Fruit fly (Drosophila melanogaster) whole organism, prepupa: Measurements from ENCODE around the gene PNUTS.
A peak's percentile ranks its signal among the peaks of the same experiment; 100 is the strongest.

ENCODE experiments used
- Blimp-1 ChIP-seq: fragments of 200-800 bp; sonication (Bioruptor generic); optimal IDR thresholded peaks from 3 replicates; lab custom pipeline; 2017; ENCODE audit warnings: missing biosample characterization, missing genetic modification characterization, mild to moderate bottlenecking, moderate library complexity, missing genetic modification reagents
- CG10669 ChIP-seq: fragments of 200-800 bp; sonication (Bioruptor generic); optimal IDR thresholded peaks from 3 replicates; lab custom pipeline; 2018; ENCODE audit warnings: missing biosample characterization, mild to moderate bottlenecking, missing genetic modification characterization, moderate library complexity
- CG11294 ChIP-seq: fragments of 200-800 bp; sonication (Bioruptor generic); IDR thresholded peaks from 2 replicates; pipeline ENCODE4 v1.3.6; 2022; ENCODE audit warnings: missing biosample characterization, missing genetic modification characterization
- CG11762 ChIP-seq: fragments of 200-800 bp; sonication (Bioruptor generic); optimal IDR thresholded peaks from 3 replicates; lab custom pipeline; 2016; ENCODE audit warnings: missing biosample characterization, missing genetic modification characterization; ENCODE audit not compliant: insufficient read depth
- CG11902 ChIP-seq: fragments of 200-800 bp; sonication (Bioruptor generic); optimal IDR thresholded peaks from 3 replicates; lab custom pipeline; 2016; ENCODE audit warnings: missing biosample characterization, missing genetic modification characterization
- CG15336 ChIP-seq: fragments of 200-800 bp; sonication (Bioruptor generic); IDR thresholded peaks from 2 replicates; pipeline ENCODE4 v1.3.6; 2022; ENCODE audit warnings: missing biosample characterization, missing genetic modification characterization
- CG16779 ChIP-seq: fragments of 200-800 bp; sonication (Bioruptor generic); optimal IDR thresholded peaks from 3 replicates; lab custom pipeline; 2017; ENCODE audit warnings: missing biosample characterization, mild to moderate bottlenecking, missing genetic modification characterization
- CG3032 ChIP-seq: fragments of 200-800 bp; optimal IDR thresholded peaks from 2 replicates; lab custom pipeline; 2019; ENCODE audit warnings: missing biosample characterization, mild to moderate bottlenecking, missing genetic modification characterization, moderate library complexity
- CG31627 ChIP-seq: fragments of 200-800 bp; sonication (Bioruptor generic); optimal IDR thresholded peaks from 3 replicates; lab custom pipeline; 2016; ENCODE audit warnings: missing biosample characterization, missing genetic modification characterization
- CG32006 ChIP-seq: fragments of 200-800 bp; sonication (Bioruptor generic); optimal IDR thresholded peaks from 3 replicates; lab custom pipeline; 2017; ENCODE audit warnings: missing biosample characterization, mild to moderate bottlenecking, missing genetic modification characterization
- CG34406 ChIP-seq: fragments of 200-800 bp; sonication (Bioruptor generic); optimal IDR thresholded peaks from 3 replicates; lab custom pipeline; 2016; ENCODE audit warnings: missing biosample characterization, missing genetic modification characterization
- CG3919 ChIP-seq: fragments of 200-800 bp; sonication (Bioruptor generic); optimal IDR thresholded peaks from 3 replicates; lab custom pipeline; 2016; ENCODE audit warnings: missing biosample characterization, missing genetic modification characterization
- CG4318 ChIP-seq: fragments of 200-800 bp; sonication (Bioruptor generic); optimal IDR thresholded peaks from 3 replicates; lab custom pipeline; 2017; ENCODE audit warnings: missing biosample characterization, mild to moderate bottlenecking, missing genetic modification characterization
- CG6163 ChIP-seq: fragments of 200-800 bp; sonication (Bioruptor generic); IDR thresholded peaks from 3 replicates; pipeline ENCODE4 v1.3.6; 2022; ENCODE audit warnings: missing biosample characterization, missing genetic modification characterization
- CG6276 ChIP-seq: fragments of 200-800 bp; sonication (Bioruptor generic); optimal IDR thresholded peaks from 2 replicates; lab custom pipeline; 2017; ENCODE audit warnings: missing biosample characterization, mild to moderate bottlenecking, missing genetic modification characterization
- CG6808 ChIP-seq: fragments of 200-800 bp; sonication (Bioruptor generic); optimal IDR thresholded peaks from 3 replicates; lab custom pipeline; 2017; ENCODE audit warnings: missing biosample characterization, missing genetic modification characterization, mild to moderate bottlenecking, moderate library complexity, missing genetic modification reagents
- CG8119 ChIP-seq: fragments of 200-800 bp; sonication (Bioruptor generic); IDR thresholded peaks from 3 replicates; pipeline ENCODE4 v1.3.6; 2022; ENCODE audit warnings: missing biosample characterization, missing genetic modification characterization
- CG8632 ChIP-seq: fragments of 200-800 bp; sonication (Bioruptor generic); optimal IDR thresholded peaks from 3 replicates; lab custom pipeline; 2016; ENCODE audit warnings: missing biosample characterization, missing genetic modification characterization
- CG9139 ChIP-seq: fragments of 200-800 bp; sonication (Bioruptor generic); optimal IDR thresholded peaks from 3 replicates; lab custom pipeline; 2017; ENCODE audit warnings: missing biosample characterization, mild to moderate bottlenecking, missing genetic modification characterization
- Eip75B ChIP-seq: fragments of 200-800 bp; sonication (Bioruptor generic); optimal IDR thresholded peaks from 3 replicates; lab custom pipeline; 2016; ENCODE audit warnings: missing biosample characterization, missing genetic modification characterization
- Eip78C ChIP-seq: fragments of 200-800 bp; sonication (Bioruptor generic); peaks from one replicate; lab custom pipeline; 2016; ENCODE audit warnings: missing biosample characterization, missing genetic modification characterization
- Ets96B ChIP-seq: fragments of 200-800 bp; optimal IDR thresholded peaks from 2 replicates; lab custom pipeline; 2019; ENCODE audit warnings: missing biosample characterization, mild to moderate bottlenecking, missing genetic modification characterization, moderate library complexity
- Gug ChIP-seq: fragments of 200-800 bp; sonication (Bioruptor generic); IDR thresholded peaks from 2 replicates; pipeline ENCODE4 v1.3.6; 2022; ENCODE audit warnings: missing biosample characterization, missing genetic modification characterization
- Hr38 ChIP-seq: sonication (Bioruptor generic); optimal IDR thresholded peaks from 2 replicates; lab custom pipeline; 2016; ENCODE audit warnings: missing biosample characterization, missing genetic modification characterization
- Hr39 ChIP-seq: fragments of 200-800 bp; sonication (Bioruptor generic); optimal IDR thresholded peaks from 2 replicates; lab custom pipeline; 2016; ENCODE audit warnings: missing biosample characterization, missing genetic modification characterization
- Hr4 ChIP-seq: fragments of 200-800 bp; sonication (Bioruptor generic); optimal IDR thresholded peaks from 3 replicates; lab custom pipeline; 2016; ENCODE audit warnings: missing biosample characterization, missing genetic modification characterization
- Lpt ChIP-seq: fragments of 200-800 bp; sonication (Bioruptor generic); optimal IDR thresholded peaks from 3 replicates; lab custom pipeline; 2016; ENCODE audit warnings: missing biosample characterization, missing genetic modification characterization
- Met ChIP-seq: fragments of 200-800 bp; sonication (Bioruptor generic); optimal IDR thresholded peaks from 3 replicates; lab custom pipeline; 2016; ENCODE audit warnings: missing biosample characterization, missing genetic modification characterization
- OdsH ChIP-seq: fragments of 200-800 bp; sonication (Bioruptor generic); optimal IDR thresholded peaks from 3 replicates; lab custom pipeline; 2016; ENCODE audit warnings: missing biosample characterization, missing genetic modification characterization
- Smox ChIP-seq: fragments of 200-800 bp; sonication (Bioruptor generic); optimal IDR thresholded peaks from 3 replicates; lab custom pipeline; 2016; ENCODE audit warnings: missing biosample characterization, missing genetic modification characterization
- Sox14 ChIP-seq: fragments of 200-800 bp; sonication (Bioruptor generic); optimal IDR thresholded peaks from 3 replicates; lab custom pipeline; 2016; ENCODE audit warnings: missing biosample characterization, missing genetic modification characterization
- acj6 ChIP-seq: fragments of 200-800 bp; sonication (Bioruptor generic); optimal IDR thresholded peaks from 3 replicates; lab custom pipeline; 2016; ENCODE audit warnings: missing biosample characterization, missing genetic modification characterization
- cyc ChIP-seq: fragments of 200-800 bp; sonication (Bioruptor generic); optimal IDR thresholded peaks from 3 replicates; lab custom pipeline; 2016; ENCODE audit warnings: missing biosample characterization, missing genetic modification characterization
- dac ChIP-seq: fragments of 200-800 bp; sonication (Bioruptor generic); optimal IDR thresholded peaks from 2 replicates; lab custom pipeline; 2017; ENCODE audit warnings: missing biosample characterization, mild to moderate bottlenecking, missing genetic modification characterization
- dsx ChIP-seq: fragments of 200-800 bp; optimal IDR thresholded peaks from 3 replicates; lab custom pipeline; 2019; ENCODE audit warnings: missing biosample characterization, mild to moderate bottlenecking, missing genetic modification characterization, moderate library complexity; ENCODE audit not compliant: poor library complexity, severe bottlenecking
- eg ChIP-seq: fragments of 200-800 bp; sonication (Bioruptor generic); IDR thresholded peaks from 3 replicates; pipeline ENCODE4 v1.3.6; 2022; ENCODE audit warnings: missing biosample characterization, missing genetic modification characterization
- esn ChIP-seq: fragments of 200-800 bp; sonication (Bioruptor generic); optimal IDR thresholded peaks from 2 replicates; lab custom pipeline; 2016; ENCODE audit warnings: missing biosample characterization, mild to moderate bottlenecking, missing genetic modification characterization, moderate library complexity
- fd59A ChIP-seq: fragments of 200-800 bp; sonication (Bioruptor generic); optimal IDR thresholded peaks from 2 replicates; lab custom pipeline; 2017; ENCODE audit warnings: missing biosample characterization, mild to moderate bottlenecking, missing genetic modification characterization, missing genetic modification reagents
- fd85E ChIP-seq: fragments of 200-800 bp; sonication (Bioruptor generic); optimal IDR thresholded peaks from 3 replicates; lab custom pipeline; 2016; ENCODE audit warnings: missing biosample characterization, missing genetic modification characterization
- fkh ChIP-seq: fragments of 200-800 bp; sonication (Bioruptor generic); optimal IDR thresholded peaks from 3 replicates; lab custom pipeline; 2017; ENCODE audit warnings: missing biosample characterization, mild to moderate bottlenecking, missing genetic modification characterization, moderate library complexity
- pdm3 ChIP-seq: fragments of 200-800 bp; sonication (Bioruptor generic); optimal IDR thresholded peaks from 3 replicates; lab custom pipeline; 2016; ENCODE audit warnings: missing biosample characterization, missing genetic modification characterization
- ss ChIP-seq, 2 experiments: fragments of 200-800 bp; sonication (Bioruptor generic); optimal IDR thresholded peaks; 2 replicates in 1 of 2; 3 replicates in 1 of 2; lab custom pipeline; 2017 to 2018; ENCODE audit warnings: mild to moderate bottlenecking in 2 of 2, missing biosample characterization in 2 of 2, missing genetic modification characterization in 2 of 2, moderate library complexity in 1 of 2
- svp ChIP-seq: fragments of 200-800 bp; sonication (Bioruptor generic); peaks from one replicate; lab custom pipeline; 2016; ENCODE audit warnings: missing biosample characterization, missing genetic modification characterization
- topi ChIP-seq: fragments of 200-800 bp; sonication (Bioruptor generic); optimal IDR thresholded peaks from 3 replicates; lab custom pipeline; 2016; ENCODE audit warnings: missing biosample characterization, missing genetic modification characterization
- vri ChIP-seq: fragments of 200-800 bp; sonication (Bioruptor generic); optimal IDR thresholded peaks from 3 replicates; lab custom pipeline; 2016; ENCODE audit warnings: missing biosample characterization, mild to moderate bottlenecking, missing genetic modification characterization

The PNUTS gene

DNA sequence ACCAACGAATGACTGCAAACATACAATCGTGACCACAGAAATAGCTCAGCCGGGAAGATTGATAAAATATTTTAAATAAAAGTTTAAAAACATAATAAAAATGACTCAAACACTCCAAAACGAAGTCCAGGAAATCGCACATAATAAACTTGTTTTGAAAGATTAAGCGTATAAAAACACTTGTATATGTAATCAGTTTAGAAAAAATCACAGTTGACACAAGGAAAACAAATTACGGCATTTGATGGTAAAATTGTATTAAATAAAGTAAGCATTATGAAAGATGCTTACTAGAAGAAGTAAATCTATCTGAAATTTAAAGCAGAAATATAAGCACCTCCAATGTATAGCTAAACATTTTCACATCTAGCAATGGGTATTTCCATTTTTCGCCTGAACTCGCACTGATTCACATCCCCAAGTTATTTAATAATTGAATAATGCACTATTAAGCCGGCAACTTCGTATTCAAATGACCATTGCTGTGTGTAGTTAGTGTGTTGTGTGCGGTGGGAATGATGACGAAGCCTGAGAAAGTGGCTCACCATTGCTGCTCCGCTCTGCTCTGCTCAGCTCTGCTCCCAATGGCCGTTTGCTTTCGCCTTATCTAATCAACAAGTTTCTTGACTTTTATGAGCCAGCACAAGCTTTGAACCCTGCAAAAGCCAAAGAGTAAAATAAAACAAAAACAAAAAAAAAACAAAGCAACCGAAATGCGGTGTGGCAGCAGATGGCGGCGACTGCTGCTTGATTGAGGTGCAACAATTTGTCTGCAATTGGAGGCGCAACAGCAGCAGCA lies 22.9 kb upstream of the PNUTS start (continued):
- TF ChIP-seq acj6 (GFP tag; lab: Kevin White, UChicago) (peak; percentile 69), esn (GFP tag; lab: Kevin White, UChicago) (peak; percentile 63), CG3032 (tag; lab: Kevin White, UChicago) (peak; percentile 37), Eip78C (GFP tag; lab: Kevin White, UChicago) (peak; percentile 88), Smox (GFP tag; lab: Kevin White, UChicago) (peak; percentile 44), CG32006 (GFP tag; lab: Kevin White, UChicago) (peak; percentile 87), OdsH (GFP tag; lab: Kevin White, UChicago) (peak; percentile 68), CG9139 (no peak), CG6276 (GFP tag; lab: Kevin White, UChicago) (peak; percentile 71), Blimp-1 (GFP tag; lab: Kevin White, UChicago) (no peak), eg (peak; percentile 52; the same call in 1 of the 3 replicates), CG10669 (GFP tag; lab: Kevin White, UChicago) (peak; percentile 10), dac (GFP tag; lab: Kevin White, UChicago) (no peak), pdm3 (GFP tag; lab: Kevin White, UChicago) (peak; percentile 60), Hr39 (GFP tag; lab: Kevin White, UChicago) (peak; percentile 59), CG15336 (GFP tag; lab: Robert Waterston, UW) (peak; percentile 67), CG11902 (GFP tag; lab: Kevin White, UChicago) (no peak), CG31627 (GFP tag; lab: Kevin White, UChicago) (peak; percentile 56), Eip75B (GFP tag; lab: Kevin White, UChicago) (peak; percentile 41), CG4318 (GFP tag; lab: Kevin White, UChicago) (peak; percentile 69), Lpt (GFP tag; lab: Kevin White, UChicago) (peak; percentile 26), CG34406 (GFP tag; lab: Kevin White, UChicago) (peak; percentile 53), Sox14 (peak; percentile 27)

DNA sequence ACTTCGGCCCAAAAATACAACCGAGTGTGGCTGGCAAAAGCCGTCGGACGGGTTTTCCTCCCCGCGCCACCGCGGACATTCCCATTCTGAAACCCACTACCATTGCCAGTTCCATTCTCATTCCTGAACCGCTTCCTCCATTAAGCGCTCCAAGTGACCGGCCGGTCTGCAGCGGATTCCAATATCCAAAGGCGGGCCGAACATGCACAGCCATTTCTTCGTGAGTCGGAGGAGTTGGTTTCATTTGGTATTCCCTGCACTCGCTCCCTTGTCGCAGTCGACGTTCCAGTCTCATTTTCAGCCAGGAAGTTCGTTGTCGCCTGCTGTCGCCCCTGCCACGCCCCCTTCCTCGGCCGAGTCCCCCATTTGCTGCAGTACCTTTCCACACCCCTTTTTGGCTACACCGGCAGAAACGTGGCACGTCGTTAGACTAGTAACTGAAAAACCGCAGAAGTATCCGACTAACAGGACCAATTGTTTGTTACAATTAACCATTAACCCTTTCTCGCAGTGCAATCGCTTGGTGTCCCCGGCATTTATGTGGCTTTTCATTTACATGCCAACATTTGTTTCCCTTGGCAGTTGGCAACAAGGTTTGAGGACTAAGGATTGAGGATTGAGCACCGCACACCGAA lies 22.2 kb upstream of the PNUTS start:
- peak; percentile 47 for TF ChIP-seq CG11762 (GFP tag; lab: Kevin White, UChicago)
- TF ChIP-seq CG16779 (tag; lab: Kevin White, UChicago): peak; percentile 31
- peak; percentile 74 for TF ChIP-seq dsx (GFP tag; lab: Kevin White, UChicago)
- peak; percentile 73 for TF ChIP-seq CG10669 (GFP tag; lab: Kevin White, UChicago)
- peak; percentile 36; the same call in 1 of the 2 replicates for TF ChIP-seq Gug (GFP tag; lab: Robert Waterston, UW)
- TF ChIP-seq Hr38: no peak
- peak; percentile 86 for TF ChIP-seq Eip75B (GFP tag; lab: Kevin White, UChicago)
- TF ChIP-seq eg: peak; percentile 43; the same call in 2 of the 3 replicates
- peak; percentile 78 for TF ChIP-seq acj6 (GFP tag; lab: Kevin White, UChicago)
- peak; percentile 86 for TF ChIP-seq topi (GFP tag; lab: Kevin White, UChicago)
- TF ChIP-seq CG11294 (GFP tag; lab: Robert Waterston, UW): no peak
- peak; percentile 62 for TF ChIP-seq fd85E (GFP tag; lab: Kevin White, UChicago)
- peak; percentile 90 for TF ChIP-seq Met
- peak; percentile 88 for TF ChIP-seq cyc (GFP tag; lab: Kevin White, UChicago)
- peak; percentile 87 for TF ChIP-seq CG6163 (GFP tag; lab: Robert Waterston, UW)
- TF ChIP-seq esn (GFP tag; lab: Kevin White, UChicago): peak; percentile 92
- peak; percentile 79 for TF ChIP-seq CG8632 (GFP tag; lab: Kevin White, UChicago)
- peak; percentile 87 for TF ChIP-seq CG3919 (GFP tag; lab: Kevin White, UChicago)
- peak; percentile 86 for TF ChIP-seq Hr39 (GFP tag; lab: Kevin White, UChicago)
- TF ChIP-seq CG9139: peak; percentile 16
- TF ChIP-seq CG3032 (tag; lab: Kevin White, UChicago): peak; percentile 69
- TF ChIP-seq svp (GFP tag; lab: Kevin White, UChicago): peak; percentile 90
- peak; percentile 79 for TF ChIP-seq pdm3 (GFP tag; lab: Kevin White, UChicago)
- peak; percentile 72 for TF ChIP-seq CG6808 (GFP tag; lab: Kevin White, UChicago)
- TF ChIP-seq CG8119 (GFP tag; lab: Robert Waterston, UW): no peak
- peak; percentile 78 to 80 for TF ChIP-seq ss (GFP tag; optimal IDR thresholded peaks at IDR 0.05; lab: Kevin White, UChicago)
- peak; percentile 49 for TF ChIP-seq Hr4 (GFP tag; lab: Kevin White, UChicago)
- peak; percentile 59 for TF ChIP-seq fd59A
- peak; percentile 88 for TF ChIP-seq vri (GFP tag; lab: Kevin White, UChicago)
- TF ChIP-seq CG11902 (GFP tag; lab: Kevin White, UChicago): peak; percentile 61
- TF ChIP-seq Ets96B: peak; percentile 68
- no peak for TF ChIP-seq fkh (GFP tag; lab: Kevin White, UChicago)
